Worm (Caenorhabditis elegans): Measurements from ENCODE around the gene K04F1.8.
A peak's percentile ranks its signal among the peaks of the same experiment; 100 is the strongest.

Gene K04F1.8

ce11 chrV:1643886-1644285 is 23.1 kb upstream of the K04F1.8 start, which contains the start of gene alh-2:
TSS of gene alh-2 (plus strand) at chrV:1644169.
- TF ChIP-seq C04F5.9 (tag; optimal IDR thresholded peaks at IDR 0.05) = no peak
- no peak for TF ChIP-seq nhr-84 (tag; optimal IDR thresholded peaks at IDR 0.05)
- TF ChIP-seq sox-4 (tag; optimal IDR thresholded peaks at IDR 0.05) = no peak
- TF ChIP-seq blmp-1 (tag; optimal IDR thresholded peaks at IDR 0.05) = no peak

DNA sequence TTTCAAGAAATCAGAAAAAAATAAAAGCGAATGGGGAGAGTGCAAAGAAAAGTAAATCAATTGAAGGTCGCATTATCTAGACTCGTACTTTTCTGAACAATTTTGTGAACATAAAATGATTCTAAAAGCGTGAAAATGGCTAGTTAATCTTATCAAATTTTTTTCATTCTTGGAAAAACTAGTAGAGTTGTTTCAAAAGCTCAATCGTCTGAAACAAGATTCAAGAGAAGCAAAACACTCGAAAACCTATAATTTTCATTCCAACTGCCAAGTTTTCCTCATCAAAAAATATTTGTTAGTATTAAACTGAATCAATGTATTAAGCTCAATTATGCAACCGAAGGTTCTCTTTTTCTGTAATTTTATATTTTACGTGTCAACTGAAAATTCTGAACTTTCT is 19.0 kb upstream of the K04F1.8 start, which contains the start of gene irld-45:
Gene irld-45, plus strand, starts transcription at position 301 of the 400 bp plus-strand sequence.
- no peak for TF ChIP-seq alr-1 (tag; optimal IDR thresholded peaks at IDR 0.05; ENCODE audit: borderline replicate concordance)
- no peak for TF ChIP-seq nhr-11 (tag; optimal IDR thresholded peaks at IDR 0.05)
- TF ChIP-seq lin-39 (tag; optimal IDR thresholded peaks at IDR 0.05) = no peak
- no peak for TF ChIP-seq mdl-1 (tag; optimal IDR thresholded peaks at IDR 0.05)
- TF ChIP-seq fos-1 (tag; optimal IDR thresholded peaks at IDR 0.05) = no peak
- no peak for TF ChIP-seq C34B4.2 (tag; optimal IDR thresholded peaks at IDR 0.05)
- TF ChIP-seq aha-1 (tag; optimal IDR thresholded peaks at IDR 0.05) = no peak
- TF ChIP-seq ceh-90 (tag; optimal IDR thresholded peaks at IDR 0.05) = no peak
- no peak for TF ChIP-seq pag-3 (tag; optimal IDR thresholded peaks at IDR 0.05; ENCODE audit: borderline replicate concordance, insufficient read depth)
- TF ChIP-seq efl-1 (optimal IDR thresholded peaks at IDR 0.05) = no peak
- TF ChIP-seq efl-1 (GFP tag; optimal IDR thresholded peaks at IDR 0.05 in 1 of 2) = no peak
- TF ChIP-seq grh-1 (GFP tag; IDR thresholded peaks at IDR 0.05) = no peak
- TF ChIP-seq F16B12.6 (tag; optimal IDR thresholded peaks at IDR 0.05) = no peak
- no peak for TF ChIP-seq irx-1 (tag; optimal IDR thresholded peaks at IDR 0.05)

DNA sequence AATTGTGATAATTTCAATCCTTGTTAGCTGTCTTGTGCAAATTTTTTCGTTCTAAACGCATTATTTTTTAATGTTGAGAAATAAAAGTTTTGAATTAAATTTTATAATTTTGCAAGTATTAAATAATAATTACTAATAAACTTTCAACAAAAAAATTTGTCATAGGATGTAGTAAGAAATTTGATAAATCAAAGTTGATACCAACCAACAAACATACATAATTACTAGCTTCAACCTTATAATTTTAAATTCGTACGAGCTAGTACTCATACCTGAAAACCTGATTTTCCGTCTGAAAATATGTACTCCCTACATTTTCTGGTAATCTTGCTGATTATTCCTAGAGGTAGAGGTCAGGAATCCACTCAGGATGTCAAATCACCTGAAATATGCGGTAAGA is 16.0 kb upstream of the K04F1.8 start, which contains the start of gene irld-44:
Gene irld-44, plus strand, starts transcription at position 301 of the 400 bp plus-strand sequence.
- TF ChIP-seq unc-86 (tag; optimal IDR thresholded peaks at IDR 0.05) (no peak), sptf-1 (tag; optimal IDR thresholded peaks at IDR 0.05) (no peak), Y116A8C.19 (tag; optimal IDR thresholded peaks at IDR 0.05; ENCODE audit: borderline replicate concordance) (no peak), nhr-28 (tag; optimal IDR thresholded peaks at IDR 0.05) (no peak), hpl-2 (GFP tag; optimal IDR thresholded peaks at IDR 0.05) (no peak), lin-14 (GFP tag; optimal IDR thresholded peaks at IDR 0.05) (no peak)

DNA sequence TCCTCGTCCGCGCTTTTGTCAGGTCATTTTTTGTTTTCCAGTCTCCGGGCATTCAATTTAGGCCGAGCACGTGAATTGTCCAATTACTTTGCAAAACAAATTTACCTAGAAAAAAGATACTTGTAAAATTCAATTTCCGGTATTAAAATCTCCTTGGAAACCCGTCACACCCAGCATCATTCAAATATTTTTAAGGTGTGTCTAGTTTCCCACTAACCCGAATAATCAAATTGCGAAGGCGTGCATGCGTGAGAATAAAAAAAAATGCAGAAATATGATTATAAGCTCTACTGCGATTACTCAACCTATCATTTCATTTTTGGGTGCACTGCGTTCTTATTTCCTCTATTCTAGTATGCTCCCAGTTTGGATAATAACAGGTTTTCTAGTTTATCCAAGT is 12.2 kb upstream of the K04F1.8 start, which contains the start of gene irld-11:
Gene irld-11, plus strand, starts transcription at position 301 of the 400 bp plus-strand sequence.
- TF ChIP-seq lin-13 (GFP tag; optimal IDR thresholded peaks at IDR 0.05) (no peak), fkh-8 (tag; optimal IDR thresholded peaks at IDR 0.05) (peak; percentile 82), nhr-20 (tag; optimal IDR thresholded peaks at IDR 0.05) (peak; percentile 32)

ce11 chrV:1662270-1662669 is 4.7 kb upstream of the K04F1.8 start, which contains the start of gene irld-40:
TSS of gene irld-40 (plus strand) at chrV:1662570.
- no peak for TF ChIP-seq pag-3 (tag; optimal IDR thresholded peaks at IDR 0.05; ENCODE audit: borderline replicate concordance, insufficient read depth)
- no peak for TF ChIP-seq dsc-1 (tag; optimal IDR thresholded peaks at IDR 0.05)
- no peak for TF ChIP-seq zip-4 (GFP tag; optimal IDR thresholded peaks at IDR 0.05)
- TF ChIP-seq egl-27 (tag; optimal IDR thresholded peaks at IDR 0.05) = no peak
- TF ChIP-seq ama-1 (optimal IDR thresholded peaks at IDR 0.05) = no peak
- no peak for TF ChIP-seq nhr-28 (tag; optimal IDR thresholded peaks at IDR 0.05)
- TF ChIP-seq ceh-90 (tag; optimal IDR thresholded peaks at IDR 0.05) = no peak
- no peak for TF ChIP-seq tbx-2 (tag; optimal IDR thresholded peaks at IDR 0.05)
- TF ChIP-seq nhr-11 (tag; optimal IDR thresholded peaks at IDR 0.05) = no peak
- TF ChIP-seq nhr-84 (tag; optimal IDR thresholded peaks at IDR 0.05) = no peak

DNA sequence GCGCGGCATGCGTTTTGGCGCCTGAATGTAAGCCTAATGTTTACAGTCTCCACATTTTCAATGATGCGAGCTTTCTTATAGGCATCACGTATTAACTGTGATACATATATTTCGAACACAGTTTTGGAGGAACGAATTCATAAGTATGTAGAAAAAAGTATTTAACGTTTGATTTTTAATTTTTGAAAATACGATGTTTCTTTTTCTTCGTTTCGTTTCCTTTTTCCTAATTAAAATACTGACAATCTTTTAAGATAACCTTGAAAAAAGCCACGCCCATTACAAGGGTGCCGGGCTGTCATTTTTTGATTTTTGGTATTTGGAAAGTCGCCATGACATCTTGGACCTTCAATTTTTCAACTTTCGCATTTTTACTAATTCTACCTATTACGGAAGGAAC is 2.1 kb upstream of the K04F1.8 start, which contains the start of gene K04F1.9:
Gene K04F1.9, plus strand, starts transcription at position 301 of the 400 bp plus-strand sequence.
- TF ChIP-seq irx-1 (tag; optimal IDR thresholded peaks at IDR 0.05) = no peak
- TF ChIP-seq sup-37 (GFP tag; optimal IDR thresholded peaks at IDR 0.05) = no peak
- no peak for TF ChIP-seq zip-4 (GFP tag; optimal IDR thresholded peaks at IDR 0.05)
- TF ChIP-seq nhr-85 (tag) = no peak
- TF ChIP-seq C34B4.2 (tag; optimal IDR thresholded peaks at IDR 0.05) = no peak
- no peak for TF ChIP-seq fkh-10 (GFP tag; optimal IDR thresholded peaks at IDR 0.05)
- TF ChIP-seq ceh-82 (tag; optimal IDR thresholded peaks at IDR 0.05) = no peak
- TF ChIP-seq ceh-63 (GFP tag; optimal IDR thresholded peaks at IDR 0.05) = no peak
- TF ChIP-seq lin-39 (tag; optimal IDR thresholded peaks at IDR 0.05) = no peak
- TF ChIP-seq jun-1 (tag; optimal IDR thresholded peaks at IDR 0.05) = no peak
- no peak for TF ChIP-seq snpc-4 (tag; optimal IDR thresholded peaks at IDR 0.05)
- TF ChIP-seq tlp-1 (tag; optimal IDR thresholded peaks at IDR 0.05) = no peak
- TF ChIP-seq mdl-1 (tag; optimal IDR thresholded peaks at IDR 0.05) = no peak
- TF ChIP-seq nhr-71 (tag; optimal IDR thresholded peaks at IDR 0.05) = no peak
- TF ChIP-seq alr-1 (tag; optimal IDR thresholded peaks at IDR 0.05; ENCODE audit: borderline replicate concordance) = no peak
- TF ChIP-seq nhr-19 (GFP tag; conservative IDR thresholded peaks at IDR 0.05) = no peak
- TF ChIP-seq egl-27 (tag; optimal IDR thresholded peaks at IDR 0.05) = no peak
- TF ChIP-seq unc-30 (tag; optimal IDR thresholded peaks at IDR 0.05) = no peak
